Worm (Caenorhabditis elegans): ENCODE data around the gene rol-1.

DNA sequence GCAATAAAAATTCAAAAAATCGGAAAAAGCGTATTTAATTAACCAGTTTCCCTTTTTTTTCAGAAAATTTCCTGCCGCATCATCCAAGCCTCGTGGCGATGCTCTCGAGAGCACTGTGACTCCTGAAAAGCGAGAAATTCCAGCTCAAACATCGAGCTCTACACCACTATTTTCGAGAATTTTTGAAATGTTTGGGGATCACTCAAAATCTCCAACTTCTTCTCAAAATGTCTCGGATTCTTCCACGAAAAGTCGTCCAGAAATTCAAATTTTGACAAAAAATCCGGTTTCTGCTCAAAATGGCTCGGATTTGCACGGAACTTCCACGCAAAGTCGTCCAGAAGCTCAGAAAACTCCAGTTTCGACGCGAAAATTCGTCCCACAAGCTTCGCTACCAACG, 34.4 kb upstream of the rol-1 start:
- no peak for TF ChIP-seq W03F9.2 (tag; optimal IDR thresholded peaks at IDR 0.05)
- no peak for TF ChIP-seq dao-5 (tag; optimal IDR thresholded peaks at IDR 0.05)

Data from whole organism, L4/young adult.